Worm (Caenorhabditis elegans): Measurements from ENCODE around the gene str-115.

ce11 chrV:11302698-11303097 is 33.8 kb downstream of the str-115 start, which contains the start of gene srh-46:
- TF ChIP-seq hrde-1 (tag; optimal IDR thresholded peaks at IDR 0.05; ENCODE audit: borderline replicate concordance), result no peak
- no peak for TF ChIP-seq dpff-1 (tag; optimal IDR thresholded peaks at IDR 0.05)
- TF ChIP-seq snpc-3.4 (tag; optimal IDR thresholded peaks at IDR 0.05), result no peak

Measured in whole organism, young adult.